Fruit fly (Drosophila melanogaster): Measurements from ENCODE around the gene rdhB.

- TF ChIP-seq h (optimal IDR thresholded peaks at IDR 0.05), result no peak
- no peak for TF ChIP-seq Sin3A (optimal IDR thresholded peaks at IDR 0.05)
- TF ChIP-seq Myc (optimal IDR thresholded peaks at IDR 0.05), result no peak
Measured at dm6 chr3R:22356464-22357410, 5.2 kb downstream of the rdhB start, which contains the start of gene Sar1.

Measured in Kc167 (cell line).